Fruit fly (Drosophila melanogaster) whole organism: ENCODE measurements around the gene CG13833.

Experiments used
- CG8478 ChIP-seq: fragments of >200 bp; optimal IDR thresholded peaks from 2 replicates; lab custom pipeline; 2018; ENCODE audit warnings: inconsistent platforms
- Dll ChIP-seq: fragments of >200 bp; optimal IDR thresholded peaks from 2 replicates; lab custom pipeline; 2017
- EcR ChIP-seq, 2 experiments: fragments of >200 bp; optimal IDR thresholded peaks; 2 replicates each; lab custom pipeline; 2017; ENCODE audit warnings: missing biosample characterization in 2 of 2, missing genetic modification characterization in 2 of 2, missing genetic modification reagents in 2 of 2
- pan ChIP-seq: fragments of >200 bp; optimal IDR thresholded peaks from 2 replicates; lab custom pipeline; 2017
- psq ChIP-seq: fragments of >200 bp; optimal IDR thresholded peaks from 2 replicates; lab custom pipeline; 2017
- usp ChIP-seq: fragments of >200 bp; optimal IDR thresholded peaks from 2 replicates; lab custom pipeline; 2017; ENCODE audit warnings: missing biosample characterization, missing genetic modification characterization, mixed read lengths

The CG13833 gene

DNA sequence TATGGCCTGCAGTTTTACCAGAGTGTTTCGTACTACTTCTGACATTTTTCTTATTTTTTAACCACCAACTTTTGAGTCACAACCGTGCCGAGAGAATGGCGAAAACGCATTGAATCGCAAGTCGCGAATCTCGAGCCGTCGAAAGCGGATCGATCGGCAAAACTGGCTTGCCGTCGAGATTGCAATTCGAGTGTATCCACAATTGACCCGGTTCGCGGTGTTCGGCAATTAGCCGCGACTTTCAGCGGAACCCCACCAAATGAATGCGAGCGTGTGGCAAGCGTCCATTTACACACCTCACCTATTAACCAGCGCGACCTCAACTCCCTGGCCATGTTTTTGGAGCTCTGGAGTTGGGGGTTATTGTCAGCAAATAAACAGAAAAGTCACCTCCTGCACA, at the start of gene CG13833:
Gene CG13833 (minus strand): TSS at position 101 of the 400 bp plus-strand sequence.
- TF ChIP-seq usp (GFP tag; lab: Kevin White, UChicago): no peak
- TF ChIP-seq CG8478 (lab: Kevin White, UChicago): no peak
- no peak for TF ChIP-seq psq (lab: Kevin White, UChicago)
- no peak for TF ChIP-seq Dll (lab: Kevin White, UChicago)
- no peak for TF ChIP-seq pan (lab: Kevin White, UChicago)
- TF ChIP-seq EcR (GFP tag; optimal IDR thresholded peaks at IDR 0.05; lab: Kevin White, UChicago): no peak

- TF ChIP-seq usp (GFP tag; lab: Kevin White, UChicago) (no peak), psq (lab: Kevin White, UChicago) (no peak), pan (lab: Kevin White, UChicago) (no peak), Dll (lab: Kevin White, UChicago) (no peak), EcR (GFP tag; optimal IDR thresholded peaks at IDR 0.05; lab: Kevin White, UChicago) (no peak), CG8478 (lab: Kevin White, UChicago) (no peak)
These were observed 45.9 kb upstream of the CG13833 start for dm6 chr3R:23081265-23081664.

- TF ChIP-seq pan (lab: Kevin White, UChicago) (no peak), psq (lab: Kevin White, UChicago) (no peak), usp (GFP tag; lab: Kevin White, UChicago) (no peak), CG8478 (lab: Kevin White, UChicago) (no peak), Dll (lab: Kevin White, UChicago) (no peak), EcR (GFP tag; optimal IDR thresholded peaks at IDR 0.05; lab: Kevin White, UChicago) (no peak)
These were observed 39.1 kb upstream of the CG13833 start for dm6 chr3R:23074480-23074879.

dm6 chr3R:23067209-23067826, 32.0 kb upstream of the CG13833 start, which contains the start of gene CG17111:
TSS of gene CG17111 (minus strand) at chr3R:23067259.
- no peak for TF ChIP-seq usp (GFP tag; lab: Kevin White, UChicago)
- no peak for TF ChIP-seq CG8478 (lab: Kevin White, UChicago)
- TF ChIP-seq Dll (lab: Kevin White, UChicago): no peak
- no peak for TF ChIP-seq pan (lab: Kevin White, UChicago)
- TF ChIP-seq EcR (GFP tag; optimal IDR thresholded peaks at IDR 0.05; lab: Kevin White, UChicago): no peak
- no peak for TF ChIP-seq psq (lab: Kevin White, UChicago)

DNA sequence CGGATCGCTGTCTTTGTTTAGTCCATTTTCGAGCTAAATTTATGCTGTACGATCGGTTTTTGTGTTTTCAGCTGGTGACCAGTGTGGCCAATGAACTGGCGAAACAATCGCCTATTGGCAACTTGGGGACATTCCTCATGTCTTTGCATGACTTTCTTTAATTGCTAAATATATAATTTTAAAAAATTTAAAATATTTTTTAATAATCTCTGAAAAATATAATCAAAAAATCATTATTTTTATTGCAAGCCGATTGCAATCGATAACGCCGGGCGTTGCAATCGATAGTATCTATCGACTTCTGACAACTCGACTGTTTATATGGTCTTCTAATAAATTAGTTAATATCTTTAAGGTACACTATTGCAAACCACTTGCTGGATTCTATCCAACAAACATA, 25.8 kb upstream of the CG13833 start, which contains the start of the genes sav and Ublcp1:
Gene sav (minus strand): TSS at position 96 of the 400 bp plus-strand sequence.
Gene Ublcp1 (plus strand): TSS at position 285 of the 400 bp plus-strand sequence.
- TF ChIP-seq psq (lab: Kevin White, UChicago) (no peak), usp (GFP tag; lab: Kevin White, UChicago) (no peak), Dll (lab: Kevin White, UChicago) (no peak), CG8478 (lab: Kevin White, UChicago) (no peak), pan (lab: Kevin White, UChicago) (no peak), EcR (GFP tag; optimal IDR thresholded peaks at IDR 0.05; lab: Kevin White, UChicago) (no peak)

- TF ChIP-seq usp (GFP tag; lab: Kevin White, UChicago) (no peak), pan (lab: Kevin White, UChicago) (no peak), CG8478 (lab: Kevin White, UChicago) (no peak), Dll (lab: Kevin White, UChicago) (no peak), psq (lab: Kevin White, UChicago) (no peak), EcR (GFP tag; optimal IDR thresholded peaks at IDR 0.05; lab: Kevin White, UChicago) (no peak)
These were observed 24.8 kb upstream of the CG13833 start for dm6 chr3R:23060166-23060565.

- TF ChIP-seq psq (lab: Kevin White, UChicago) (no peak), Dll (lab: Kevin White, UChicago) (no peak), pan (lab: Kevin White, UChicago) (no peak), CG8478 (lab: Kevin White, UChicago) (no peak), usp (GFP tag; lab: Kevin White, UChicago) (no peak), EcR (GFP tag; optimal IDR thresholded peaks at IDR 0.05; lab: Kevin White, UChicago) (no peak)
These were observed 23.5 kb upstream of the CG13833 start, which contains the start of gene Ctns for dm6 chr3R:23058858-23059257. TSS of gene Ctns (minus strand) at chr3R:23058958.

dm6 chr3R:23057390-23057789, 22.0 kb upstream of the CG13833 start:
- TF ChIP-seq Dll (lab: Kevin White, UChicago): no peak
- TF ChIP-seq pan (lab: Kevin White, UChicago): no peak
- TF ChIP-seq CG8478 (lab: Kevin White, UChicago): no peak
- no peak for TF ChIP-seq psq (lab: Kevin White, UChicago)
- no peak for TF ChIP-seq EcR (GFP tag; optimal IDR thresholded peaks at IDR 0.05; lab: Kevin White, UChicago)
- no peak for TF ChIP-seq usp (GFP tag; lab: Kevin White, UChicago)

DNA sequence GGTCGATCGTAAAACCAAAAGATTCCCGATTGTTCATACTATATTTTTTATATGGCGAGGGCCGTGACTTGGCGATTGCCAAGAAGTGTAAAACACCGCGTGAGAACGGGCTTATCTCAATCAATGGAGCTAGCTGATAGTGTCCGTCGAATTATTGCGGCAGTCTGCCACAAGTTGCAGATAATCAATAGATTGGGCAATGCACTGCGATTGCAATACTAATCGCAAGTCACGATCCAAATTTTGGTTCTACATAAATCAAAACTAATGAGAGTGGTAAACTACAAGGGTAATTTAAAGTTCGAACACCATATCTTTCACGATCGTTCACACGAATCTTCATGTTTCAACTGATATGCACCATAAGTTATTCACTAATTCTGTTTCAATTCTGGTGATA, 21.4 kb upstream of the CG13833 start:
- TF ChIP-seq pan (lab: Kevin White, UChicago) (no peak), Dll (lab: Kevin White, UChicago) (no peak), usp (GFP tag; lab: Kevin White, UChicago) (no peak), EcR (GFP tag; optimal IDR thresholded peaks at IDR 0.05; lab: Kevin White, UChicago) (no peak), CG8478 (lab: Kevin White, UChicago) (no peak), psq (lab: Kevin White, UChicago) (no peak)

- TF ChIP-seq EcR (GFP tag; optimal IDR thresholded peaks at IDR 0.05; lab: Kevin White, UChicago) (no peak), CG8478 (lab: Kevin White, UChicago) (no peak), pan (lab: Kevin White, UChicago) (no peak), psq (lab: Kevin White, UChicago) (no peak), usp (GFP tag; lab: Kevin White, UChicago) (no peak), Dll (lab: Kevin White, UChicago) (no peak)
These were observed 20.8 kb upstream of the CG13833 start for dm6 chr3R:23056113-23056512.

dm6 chr3R:23053936-23054335, 18.6 kb upstream of the CG13833 start, which contains the start of gene p53:
TSS of gene p53 (minus strand) at chr3R:23054082.
- TF ChIP-seq Dll (lab: Kevin White, UChicago): no peak
- TF ChIP-seq EcR (GFP tag; optimal IDR thresholded peaks at IDR 0.05; lab: Kevin White, UChicago): no peak
- TF ChIP-seq CG8478 (lab: Kevin White, UChicago): no peak
- no peak for TF ChIP-seq usp (GFP tag; lab: Kevin White, UChicago)
- no peak for TF ChIP-seq pan (lab: Kevin White, UChicago)
- no peak for TF ChIP-seq psq (lab: Kevin White, UChicago)
